Worm (Caenorhabditis elegans): ENCODE measurements around the gene clec-39.
A peak's percentile ranks its signal among the peaks of the same experiment; 100 is the strongest.

The clec-39 gene

ce11 chrV:16697178-16697577 is 41.9 kb upstream of the clec-39 start, which contains the start of gene srw-41:
Gene srw-41 (plus strand): TSS chrV:16697478.
- TF ChIP-seq mcd-1 (GFP tag; IDR thresholded peaks at IDR 0.05) (no peak), tlf-1 (GFP tag; optimal IDR thresholded peaks at IDR 0.05) (no peak), sptf-2 (GFP tag; optimal IDR thresholded peaks at IDR 0.05) (no peak), die-1 (tag; optimal IDR thresholded peaks at IDR 0.05) (no peak), Y79H2A.3 (GFP tag; conservative IDR thresholded peaks at IDR 0.05) (no peak), B0261.1 (tag; optimal IDR thresholded peaks at IDR 0.05) (no peak), let-526 (GFP tag; IDR thresholded peaks at IDR 0.05) (no peak), rpc-1 (optimal IDR thresholded peaks at IDR 0.05) (no peak), rpc-1 (tag; optimal IDR thresholded peaks at IDR 0.05) (no peak), efl-1 (GFP tag; optimal IDR thresholded peaks at IDR 0.05) (no peak), egl-18 (GFP tag; IDR thresholded peaks at IDR 0.05) (no peak), F10E7.11 (tag; optimal IDR thresholded peaks at IDR 0.05) (no peak), unc-62 (GFP tag; optimal IDR thresholded peaks at IDR 0.05) (no peak)

DNA sequence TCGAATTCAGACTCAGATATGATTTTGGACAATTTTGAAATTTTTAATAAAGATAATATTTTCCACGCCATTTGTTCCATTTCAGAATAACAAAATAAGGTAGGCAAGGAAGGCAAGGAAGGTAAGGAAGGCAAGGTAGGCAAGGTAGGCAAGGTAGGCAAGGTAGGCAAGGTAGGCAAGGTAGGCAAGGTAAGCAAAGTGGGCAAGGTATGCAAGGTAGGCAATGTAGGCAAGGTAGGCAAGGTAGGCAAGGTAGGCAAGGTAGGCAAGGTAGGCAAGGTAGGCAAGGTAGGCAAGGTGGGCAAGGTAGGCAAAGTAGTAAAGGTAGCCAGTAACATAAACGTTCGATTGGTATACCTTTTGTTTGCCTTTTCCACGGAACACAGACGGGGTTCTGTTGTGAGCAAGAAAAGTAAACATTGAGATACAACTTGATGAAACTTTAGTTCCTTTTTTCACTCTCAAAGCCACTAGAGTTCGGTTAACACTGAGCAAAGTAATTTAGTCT is 39.3 kb upstream of the clec-39 start, which contains the start of gene Y70C5C.1:
TSS of gene Y70C5C.1 (plus strand) at position 458 of the 508 bp plus-strand sequence.
- TF ChIP-seq snpc-4 (GFP tag; optimal IDR thresholded peaks at IDR 0.05) (no peak), snpc-4 (tag; optimal IDR thresholded peaks at IDR 0.05) (no peak), hmg-20 (GFP tag; IDR thresholded peaks at IDR 0.05) (no peak), madf-3 (GFP tag; IDR thresholded peaks at IDR 0.05) (0 out of 2 replicates have a peak, but pooled peaks have one; percentile 7)

DNA sequence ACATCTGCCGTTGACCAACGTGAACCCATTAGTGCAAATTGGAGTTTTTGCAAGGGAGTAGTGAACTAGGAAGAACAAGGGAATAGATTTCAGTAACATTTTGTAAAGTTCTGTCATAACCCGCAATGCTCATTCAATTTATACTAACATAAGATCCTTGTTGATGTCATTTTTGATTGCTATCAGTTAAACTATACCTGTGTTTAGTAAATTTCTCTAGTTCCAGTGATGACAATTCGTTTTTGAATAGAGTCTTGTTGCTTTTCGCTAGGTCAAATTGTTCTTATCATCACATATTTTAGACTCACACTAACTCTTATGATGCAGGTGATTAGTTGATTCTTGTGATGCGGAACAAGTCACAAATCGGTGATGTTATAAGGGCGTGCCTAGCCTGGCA is 32.5 kb upstream of the clec-39 start, which contains the start of gene clec-9:
TSS of gene clec-9 (minus strand) at position 101 of the 400 bp plus-strand sequence.
- TF ChIP-seq ztf-3 (GFP tag; optimal IDR thresholded peaks at IDR 0.05) (no peak), nfya-2 (GFP tag; IDR thresholded peaks at IDR 0.05) (no peak), nhr-80 (tag; optimal IDR thresholded peaks at IDR 0.05) (no peak)

DNA sequence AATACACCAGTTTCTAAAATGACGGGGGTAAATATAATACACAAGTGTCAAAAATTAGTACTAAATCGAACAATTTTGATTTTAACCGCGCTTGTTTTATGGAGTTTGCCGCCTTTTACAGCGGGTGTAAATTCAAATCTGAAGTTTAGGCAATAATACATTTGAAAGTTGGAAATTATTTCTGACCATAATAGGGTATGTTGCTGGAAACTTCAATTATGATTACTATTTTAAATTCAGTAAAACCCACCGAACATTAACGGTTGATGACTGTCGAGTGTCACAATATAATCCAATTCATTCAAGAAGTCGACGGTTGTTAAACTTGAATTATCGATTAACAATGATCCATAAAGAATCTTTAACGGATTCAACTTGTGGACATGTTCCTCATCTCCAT is 25.3 kb upstream of the clec-39 start:
- TF ChIP-seq somi-1 (GFP tag; optimal IDR thresholded peaks at IDR 0.05) (no peak), lin-40 (tag; optimal IDR thresholded peaks at IDR 0.05) (no peak), ztf-6 (GFP tag; IDR thresholded peaks at IDR 0.05) (no peak), nhr-27 (tag; optimal IDR thresholded peaks at IDR 0.05) (no peak), aptf-3 (GFP tag; IDR thresholded peaks at IDR 0.05) (no peak), ceh-58 (GFP tag; IDR thresholded peaks at IDR 0.05) (no peak), mel-28 (tag; optimal IDR thresholded peaks at IDR 0.05; ENCODE audit: borderline replicate concordance) (no peak)

DNA sequence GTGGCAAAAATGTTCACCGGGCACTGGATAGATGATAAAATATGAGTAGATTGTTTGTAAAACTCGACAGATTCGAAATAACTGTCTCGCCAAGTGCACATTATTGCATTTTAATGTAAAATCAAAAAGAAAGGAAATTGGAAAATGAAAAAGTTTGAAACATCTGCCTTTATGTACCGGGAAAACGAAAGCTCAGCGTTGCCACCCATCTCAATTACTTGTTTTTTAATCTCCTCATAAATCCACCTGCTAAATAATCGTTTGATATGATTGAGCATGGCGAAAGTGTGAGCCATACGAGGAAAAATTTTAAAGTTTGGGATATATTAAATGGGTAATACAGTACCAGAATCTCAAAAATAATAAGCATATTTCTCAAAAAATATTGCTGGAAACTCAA is 22.5 kb upstream of the clec-39 start, which contains the start of gene srh-137:
TSS of gene srh-137 (minus strand) at position 101 of the 400 bp plus-strand sequence.
- TF ChIP-seq nfya-1 (tag; optimal IDR thresholded peaks at IDR 0.05; ENCODE audit: borderline replicate concordance, insufficient read depth) (no peak), akir-1 (GFP tag; optimal IDR thresholded peaks at IDR 0.05) (no peak), aptf-3 (GFP tag; IDR thresholded peaks at IDR 0.05) (no peak), Y95B8A.8 (GFP tag; IDR thresholded peaks at IDR 0.05) (no peak)

DNA sequence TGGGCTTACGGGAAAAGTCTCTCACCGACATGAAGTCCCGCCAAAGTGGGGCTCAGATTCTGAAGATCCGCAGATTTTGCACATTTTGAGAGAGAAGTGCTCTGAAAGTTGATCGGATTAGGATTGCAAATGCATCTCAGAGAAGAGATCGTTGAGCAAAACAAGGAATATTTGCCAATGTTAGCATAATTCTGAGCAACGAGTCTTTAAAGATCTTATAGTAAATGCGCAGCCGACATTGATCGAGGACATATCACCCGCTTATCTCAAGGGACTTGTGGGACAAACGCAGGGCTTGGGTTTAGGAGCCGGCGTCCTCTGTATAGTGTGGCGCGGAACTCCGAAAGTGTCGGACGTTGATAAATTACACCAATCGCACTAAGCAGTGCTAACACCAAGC is 15.3 kb upstream of the clec-39 start, which contains the start of gene nhr-112:
TSS of gene nhr-112 (minus strand) at position 101 of the 400 bp plus-strand sequence.
- TF ChIP-seq ztf-3 (GFP tag; optimal IDR thresholded peaks at IDR 0.05) (no peak), F10E7.11 (tag; optimal IDR thresholded peaks at IDR 0.05) (no peak), rec-8 (tag; optimal IDR thresholded peaks at IDR 0.05) (no peak), T07F8.4 (tag; optimal IDR thresholded peaks at IDR 0.05) (no peak), lin-35 (GFP tag; optimal IDR thresholded peaks at IDR 0.05) (no peak), unc-130 (GFP tag; optimal IDR thresholded peaks at IDR 0.05) (no peak), F39B2.1 (GFP tag; IDR thresholded peaks at IDR 0.05) (no peak), nfya-2 (GFP tag; IDR thresholded peaks at IDR 0.05) (no peak), B0261.1 (tag; optimal IDR thresholded peaks at IDR 0.05) (no peak)

Measured in whole organism, young adult.